Worm (Caenorhabditis elegans) whole organism, L3 larva: Measurements from ENCODE around the gene pole-2.

Experiments used
- nfya-1 ChIP-seq: sonication (generic microtip); optimal IDR thresholded peaks from 2 replicates; lab custom pipeline; 2017; ENCODE audit warnings: missing genetic modification characterization, mild to moderate bottlenecking, missing compliant biosample characterization, antibody characterized with exemption, moderate library complexity; ENCODE audit not compliant: insufficient read depth
- pha-4 ChIP-seq: fragments of 150-350 bp; optimal IDR thresholded peaks from 2 replicates; lab custom pipeline; 2014; ENCODE audit warnings: missing biosample characterization, missing genetic modification reagents, missing genetic modification characterization

DNA sequence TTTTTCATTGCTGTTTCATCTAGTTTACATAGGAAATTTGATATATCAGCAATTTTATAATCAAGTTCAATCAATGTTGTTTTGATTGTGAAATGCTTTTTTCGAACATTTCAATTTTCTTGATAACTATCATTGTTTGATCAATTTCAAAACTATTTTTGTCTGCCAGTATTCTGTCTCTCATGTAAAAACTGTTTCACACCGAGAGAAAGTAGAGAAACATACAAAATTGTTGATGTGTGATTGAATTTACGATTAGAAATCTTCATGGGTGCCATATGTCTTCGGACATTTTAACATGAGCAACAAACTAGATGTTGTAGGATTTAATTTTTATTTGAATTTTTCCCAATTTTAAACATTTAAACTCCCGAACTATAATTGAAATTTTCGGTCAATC lies 35.7 kb downstream of the pole-2 start, which contains the start of gene C49C8.2:
- TF ChIP-seq nfya-1 (tag; lab: Kevin White, UChicago) (no peak), pha-4 (tag; lab: Kevin White, UChicago) (peak; percentile 60)
